Worm (Caenorhabditis elegans): Measurements from ENCODE around the gene C05G5.5.

Gene C05G5.5

DNA sequence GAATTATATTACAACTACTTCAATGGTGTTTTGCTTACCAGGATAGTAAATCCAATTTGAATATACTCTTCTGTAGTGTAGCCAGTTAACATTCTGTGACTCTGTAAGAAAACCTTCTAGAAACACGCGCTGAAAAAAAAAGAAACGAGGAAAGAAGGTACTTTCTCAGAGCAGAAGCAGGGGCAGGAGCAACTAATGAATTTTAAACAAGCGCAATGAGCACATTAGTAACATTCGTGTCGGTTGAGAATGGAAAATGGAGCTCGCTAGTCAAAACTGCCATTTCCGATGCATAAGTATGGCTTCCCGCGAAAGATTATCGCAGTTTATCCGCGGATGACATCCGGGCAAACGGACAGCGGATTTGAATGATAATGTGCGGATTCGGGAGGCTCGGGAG lies 9.0 kb downstream of the C05G5.5 start, which contains the start of gene C05G5.3:
TSS of gene C05G5.3 (minus strand) at position 101 of the 400 bp plus-strand sequence.
- TF ChIP-seq aptf-2 (GFP tag; conservative IDR thresholded peaks at IDR 0.05) (no peak), zfh-2 (GFP tag; conservative IDR thresholded peaks at IDR 0.05) (0 out of 2 replicates have a peak, but pooled peaks have one; percentile 7), lin-26 (GFP tag; IDR thresholded peaks at IDR 0.05) (no peak)

DNA sequence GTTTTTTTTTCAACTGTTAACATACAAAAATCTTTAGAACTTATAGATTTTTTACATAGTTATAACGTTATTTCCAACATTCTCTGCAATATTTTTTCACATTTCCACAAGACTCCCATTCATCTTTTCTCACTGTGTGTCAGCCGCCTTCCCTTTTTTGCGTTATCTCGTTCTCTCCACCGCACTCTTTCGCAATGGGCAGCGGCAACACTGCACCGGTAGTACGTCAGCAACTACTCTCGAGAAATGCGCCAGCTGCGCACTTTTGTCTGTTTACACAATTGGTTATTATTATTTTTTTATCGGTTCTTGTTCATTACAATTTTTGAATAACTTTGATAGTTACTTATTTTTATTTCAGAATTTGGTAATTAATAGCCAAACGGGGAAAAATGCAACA lies 14.0 kb downstream of the C05G5.5 start, which contains the start of gene C05G5.2:
TSS of gene C05G5.2 (plus strand) at position 356 of the 400 bp plus-strand sequence.
- TF ChIP-seq D2030.7 (GFP tag; IDR thresholded peaks at IDR 0.05) (no peak), lsl-1 (GFP tag; optimal IDR thresholded peaks at IDR 0.05) (no peak), efl-1 (GFP tag; optimal IDR thresholded peaks at IDR 0.05) (peak; percentile 1), tbx-9 (tag; optimal IDR thresholded peaks at IDR 0.05; ENCODE audit: borderline replicate concordance) (no peak), ceh-100 (GFP tag; IDR thresholded peaks at IDR 0.05) (no peak), let-607 (tag; optimal IDR thresholded peaks at IDR 0.05) (peak; percentile 66 to 75), ZK185.1 (tag; optimal IDR thresholded peaks at IDR 0.05; ENCODE audit: poor library complexity, severe bottlenecking) (peak; percentile 73), gei-17 (GFP tag; optimal IDR thresholded peaks at IDR 0.05) (peak; percentile 41), mcd-1 (GFP tag; IDR thresholded peaks at IDR 0.05) (peak; percentile 74), atf-7 (tag; optimal IDR thresholded peaks at IDR 0.05) (peak; percentile 30), egl-18 (GFP tag; IDR thresholded peaks at IDR 0.05) (0 out of 2 replicates have a peak, but pooled peaks have one; percentile 60), Y95B8A.8 (GFP tag; IDR thresholded peaks at IDR 0.05) (0 out of 2 replicates have a peak, but pooled peaks have one; percentile 46), ztf-26 (tag; optimal IDR thresholded peaks at IDR 0.05) (peak; percentile 70), F23B12.7 (tag; optimal IDR thresholded peaks at IDR 0.05; ENCODE audit: insufficient read depth) (peak; percentile 61), sdz-38 (tag; optimal IDR thresholded peaks at IDR 0.05) (no peak), hlh-12 (tag; optimal IDR thresholded peaks at IDR 0.05) (no peak), lin-40 (tag; optimal IDR thresholded peaks at IDR 0.05) (peak; percentile 90), F57C9.4 (tag; optimal IDR thresholded peaks at IDR 0.05) (no peak), nhr-80 (tag; optimal IDR thresholded peaks at IDR 0.05) (peak; percentile 100), ceh-91 (GFP tag; IDR thresholded peaks at IDR 0.05) (no peak), F22D6.2 (tag; optimal IDR thresholded peaks at IDR 0.05) (peak; percentile 15), pbrm-1 (GFP tag; IDR thresholded peaks at IDR 0.05) (0 out of 2 replicates have a peak, but pooled peaks have one; percentile 40), Y67H2A.10 (GFP tag; conservative IDR thresholded peaks at IDR 0.05) (no peak), cebp-1 (GFP tag; IDR thresholded peaks at IDR 0.05) (peak; percentile 99), cebp-1 (tag; optimal IDR thresholded peaks at IDR 0.05) (peak; percentile 100), bed-1 (GFP tag; IDR thresholded peaks at IDR 0.05) (no peak), ztf-22 (GFP tag; optimal IDR thresholded peaks at IDR 0.05) (peak; percentile 10), hsf-1 (GFP tag; IDR thresholded peaks at IDR 0.05) (no peak), egrh-3 (GFP tag; IDR thresholded peaks at IDR 0.05) (peak; percentile 57), snpc-4 (GFP tag; optimal IDR thresholded peaks at IDR 0.05) (peak; percentile 53), snpc-4 (tag; optimal IDR thresholded peaks at IDR 0.05) (peak; percentile 74 to 83 (median 79)), rpc-1 (optimal IDR thresholded peaks at IDR 0.05) (no peak), rpc-1 (tag; optimal IDR thresholded peaks at IDR 0.05) (no peak), K11D2.4 (GFP tag; IDR thresholded peaks at IDR 0.05) (peak; percentile 86), dpff-1 (tag; optimal IDR thresholded peaks at IDR 0.05) (no peak), madf-10 (tag; optimal IDR thresholded peaks at IDR 0.05) (peak; percentile 64), Y56A3A.18 (GFP tag; IDR thresholded peaks at IDR 0.05) (no peak), ceh-40 (GFP tag; IDR thresholded peaks at IDR 0.05) (no peak), nhr-27 (tag; optimal IDR thresholded peaks at IDR 0.05) (no peak), nfyb-1 (GFP tag; IDR thresholded peaks at IDR 0.05) (no peak; the same call in 1 of the 2 replicates), xnd-1 (tag; optimal IDR thresholded peaks at IDR 0.05) (no peak), tbp1 (GFP tag; optimal IDR thresholded peaks at IDR 0.05) (peak; percentile 62), K12H6.12 (tag; optimal IDR thresholded peaks at IDR 0.05) (peak; percentile 84), ztf-18 (tag; optimal IDR thresholded peaks at IDR 0.05) (peak; percentile 96), repo-1 (tag; optimal IDR thresholded peaks at IDR 0.05) (no peak)
